Fruit fly (Drosophila melanogaster) whole organism, embryonic: ENCODE results near the gene CG46465.

Source experiments
- Aef1 ChIP-seq: fragments of 200-800 bp; sonication (Bioruptor generic); IDR thresholded peaks from 3 replicates; pipeline ENCODE4 v1.3.6; 2022; ENCODE audit warnings: missing biosample characterization, missing genetic modification characterization
- BtbVII ChIP-seq: fragments of 200-800 bp; sonication (Bioruptor generic); optimal IDR thresholded peaks from 3 replicates; lab custom pipeline; 2017; ENCODE audit warnings: missing biosample characterization, mild to moderate bottlenecking, missing genetic modification characterization
- CG10147 ChIP-seq: fragments of 200-800 bp; sonication (Bioruptor generic); optimal IDR thresholded peaks from 2 replicates; lab custom pipeline; 2019; ENCODE audit warnings: missing biosample characterization, mild to moderate bottlenecking, missing genetic modification characterization, moderate library complexity
- CG10543 ChIP-seq: fragments of 200-800 bp; sonication (Bioruptor generic); optimal IDR thresholded peaks from 3 replicates; lab custom pipeline; 2017; ENCODE audit warnings: missing biosample characterization, mild to moderate bottlenecking, missing genetic modification characterization, moderate library complexity
- CG12391 ChIP-seq: fragments of 200-800 bp; sonication (Bioruptor generic); optimal IDR thresholded peaks from 3 replicates; lab custom pipeline; 2018; ENCODE audit warnings: missing biosample characterization, mild to moderate bottlenecking, missing genetic modification characterization, moderate library complexity
- CG12744 ChIP-seq: fragments of 200-800 bp; sonication (Bioruptor generic); optimal IDR thresholded peaks from 2 replicates; lab custom pipeline; 2016; ENCODE audit warnings: missing biosample characterization, missing genetic modification characterization
- CG15269 ChIP-seq: fragments of 200-800 bp; sonication (Bioruptor generic); optimal IDR thresholded peaks from 2 replicates; lab custom pipeline; 2018; ENCODE audit warnings: missing biosample characterization, mild to moderate bottlenecking, missing genetic modification characterization, moderate library complexity
- CG1529 ChIP-seq: fragments of 200-800 bp; sonication (Bioruptor generic); optimal IDR thresholded peaks from 3 replicates; lab custom pipeline; 2018; ENCODE audit warnings: missing biosample characterization, missing genetic modification characterization
- CG18262 ChIP-seq: fragments of 200-800 bp; optimal IDR thresholded peaks from 3 replicates; lab custom pipeline; 2019; ENCODE audit warnings: missing biosample characterization, mild to moderate bottlenecking, missing genetic modification characterization, moderate library complexity
- CG18599 ChIP-seq: fragments of 200-800 bp; sonication (Bioruptor generic); optimal IDR thresholded peaks from 3 replicates; lab custom pipeline; 2017; ENCODE audit warnings: missing biosample characterization, missing genetic modification characterization, mild to moderate bottlenecking, moderate library complexity, missing genetic modification reagents
- CG30020 ChIP-seq: fragments of 200-800 bp; optimal IDR thresholded peaks from 2 replicates; lab custom pipeline; 2019; ENCODE audit warnings: missing biosample characterization, mild to moderate bottlenecking, missing genetic modification characterization, moderate library complexity
- CG32532 ChIP-seq: fragments of 200-800 bp; sonication (Bioruptor generic); IDR thresholded peaks from 2 replicates; pipeline ENCODE4 v1.3.6; 2022; ENCODE audit warnings: missing biosample characterization, missing genetic modification characterization
- CG34376 ChIP-seq: fragments of 200-800 bp; sonication (Bioruptor generic); optimal IDR thresholded peaks from 2 replicates; lab custom pipeline; 2018; ENCODE audit warnings: missing biosample characterization, mild to moderate bottlenecking, missing genetic modification characterization
- CG5180 ChIP-seq: fragments of 200-800 bp; sonication (Bioruptor generic); optimal IDR thresholded peaks from 3 replicates; lab custom pipeline; 2017; ENCODE audit warnings: missing biosample characterization, missing genetic modification characterization, mild to moderate bottlenecking, moderate library complexity, missing genetic modification reagents
- CG5245 ChIP-seq: fragments of 200-800 bp; sonication (Bioruptor generic); optimal IDR thresholded peaks from 3 replicates; lab custom pipeline; 2016; ENCODE audit warnings: missing biosample characterization, missing genetic modification characterization
- CG8290 ChIP-seq, 3 experiments: fragments of 200-800 bp; sonication (Bioruptor generic); optimal IDR thresholded peaks; 2 replicates each; lab custom pipeline; 2016 to 2019; ENCODE audit warnings: missing biosample characterization in 3 of 3, missing genetic modification characterization in 3 of 3, mild to moderate bottlenecking in 2 of 3, moderate library complexity in 1 of 3
- D19A ChIP-seq: fragments of 200-800 bp; optimal IDR thresholded peaks from 3 replicates; lab custom pipeline; 2019; ENCODE audit warnings: missing biosample characterization, mild to moderate bottlenecking, missing genetic modification characterization, moderate library complexity
- Elba2 ChIP-seq: fragments of 200-800 bp; sonication (Bioruptor generic); optimal IDR thresholded peaks from 3 replicates; lab custom pipeline; 2016; ENCODE audit warnings: missing biosample characterization, missing genetic modification characterization
- GATAe ChIP-seq: fragments of 200-800 bp; sonication (Bioruptor generic); conservative IDR thresholded peaks from 2 replicates; pipeline ENCODE4 v1.3.6; 2022; ENCODE audit warnings: missing biosample characterization, missing genetic modification characterization
- H15 ChIP-seq: fragments of 200-800 bp; sonication (Bioruptor generic); IDR thresholded peaks from 3 replicates; pipeline ENCODE4 v1.3.6; 2022; ENCODE audit warnings: missing biosample characterization, missing genetic modification characterization
- HLH3B ChIP-seq: fragments of 200-800 bp; sonication (Bioruptor generic); IDR thresholded peaks from 2 replicates; pipeline ENCODE4 v1.3.6; 2022; ENCODE audit warnings: missing biosample characterization, missing genetic modification characterization
- Hey ChIP-seq: fragments of 200-800 bp; sonication (Bioruptor generic); optimal IDR thresholded peaks from 3 replicates; lab custom pipeline; 2018; ENCODE audit warnings: missing biosample characterization, mild to moderate bottlenecking, missing genetic modification characterization
- HmgZ ChIP-seq: fragments of 200-800 bp; sonication (Bioruptor generic); optimal IDR thresholded peaks from 2 replicates; lab custom pipeline; 2018; ENCODE audit warnings: missing biosample characterization, mild to moderate bottlenecking, missing genetic modification characterization
- Hmr ChIP-seq: fragments of 200-800 bp; sonication (Bioruptor generic); optimal IDR thresholded peaks from 3 replicates; lab custom pipeline; 2017; ENCODE audit warnings: mild to moderate bottlenecking, missing biosample characterization, missing genetic modification reagents, missing genetic modification characterization
- Hr78 ChIP-seq, 2 experiments: fragments of 200-800 bp in 1 of 2; fragments of >200 bp in 1 of 2; sonication (Bioruptor generic) in 1 of 2; optimal IDR thresholded peaks; 2 replicates each; lab custom pipeline; 2017 to 2019; ENCODE audit warnings: missing biosample characterization in 2 of 2, missing genetic modification characterization in 2 of 2, mild to moderate bottlenecking in 1 of 2, moderate library complexity in 1 of 2
- Kr ChIP-seq: fragments of 200-800 bp; sonication (Bioruptor generic); optimal IDR thresholded peaks from 2 replicates; lab custom pipeline; 2017; ENCODE audit warnings: missing biosample characterization, mild to moderate bottlenecking, missing genetic modification characterization
- Meics ChIP-seq: fragments of 200-800 bp; sonication (Bioruptor generic); optimal IDR thresholded peaks from 2 replicates; lab custom pipeline; 2017; ENCODE audit warnings: missing biosample characterization, mild to moderate bottlenecking, missing genetic modification characterization
- Mrtf ChIP-seq: fragments of 200-800 bp; sonication (Bioruptor generic); IDR thresholded peaks from 3 replicates; pipeline ENCODE4 v1.3.6; 2022; ENCODE audit warnings: missing biosample characterization, missing genetic modification characterization
- Myb ChIP-seq: fragments of 200-800 bp; sonication (Bioruptor generic); optimal IDR thresholded peaks from 2 replicates; lab custom pipeline; 2016; ENCODE audit warnings: missing biosample characterization, missing genetic modification characterization
- PHDP ChIP-seq: fragments of 200-800 bp; sonication (Bioruptor generic); optimal IDR thresholded peaks from 3 replicates; lab custom pipeline; 2018; ENCODE audit warnings: missing biosample characterization, mild to moderate bottlenecking, missing genetic modification characterization, moderate library complexity
- Pdp1 ChIP-seq, 2 experiments: fragments of 200-800 bp; sonication (Bioruptor generic); optimal IDR thresholded peaks; 3 replicates each; lab custom pipeline; 2016; ENCODE audit warnings: missing biosample characterization in 2 of 2, missing genetic modification characterization in 2 of 2, mild to moderate bottlenecking in 1 of 2, moderate library complexity in 1 of 2
- Tbp ChIP-seq: fragments of >200 bp; optimal IDR thresholded peaks from 2 replicates; lab custom pipeline; 2018; ENCODE audit warnings: missing biosample characterization, missing genetic modification characterization
- abd-A ChIP-seq: fragments of 200-800 bp; sonication (Bioruptor generic); optimal IDR thresholded peaks from 3 replicates; lab custom pipeline; 2019; ENCODE audit warnings: missing biosample characterization, mild to moderate bottlenecking, missing genetic modification characterization, moderate library complexity
- cas ChIP-seq: fragments of 200-800 bp; sonication (Bioruptor generic); IDR thresholded peaks from 2 replicates; pipeline ENCODE4 v1.3.6; 2022; ENCODE audit warnings: missing biosample characterization, missing genetic modification characterization
- cato ChIP-seq: fragments of 200-800 bp; sonication (Bioruptor generic); optimal IDR thresholded peaks from 2 replicates; lab custom pipeline; 2016; ENCODE audit warnings: missing biosample characterization, missing genetic modification characterization, borderline replicate concordance
- exex ChIP-seq: fragments of 200-800 bp; sonication (Bioruptor generic); optimal IDR thresholded peaks from 4 replicates; lab custom pipeline; 2018; ENCODE audit warnings: missing biosample characterization, mild to moderate bottlenecking, missing genetic modification characterization, moderate library complexity
- grn ChIP-seq: fragments of 200-800 bp; sonication (Bioruptor generic); optimal IDR thresholded peaks from 3 replicates; lab custom pipeline; 2017; ENCODE audit warnings: missing biosample characterization, missing genetic modification characterization
- gro ChIP-seq: fragments of 200-800 bp; sonication (Bioruptor generic); optimal IDR thresholded peaks from 2 replicates; lab custom pipeline; 2016; ENCODE audit warnings: missing biosample characterization, missing genetic modification characterization
- her ChIP-seq: fragments of 200-800 bp; sonication (Bioruptor generic); optimal IDR thresholded peaks from 2 replicates; lab custom pipeline; 2016; ENCODE audit warnings: missing biosample characterization, missing genetic modification characterization
- jigr1 ChIP-seq: fragments of 200-800 bp; sonication (Bioruptor generic); IDR thresholded peaks from 3 replicates; pipeline ENCODE4 v1.3.6; 2022; ENCODE audit warnings: missing biosample characterization, missing genetic modification characterization
- jing ChIP-seq: fragments of 200-800 bp; sonication (Bioruptor generic); optimal IDR thresholded peaks from 2 replicates; lab custom pipeline; 2018; ENCODE audit warnings: missing biosample characterization, mild to moderate bottlenecking, missing genetic modification characterization
- jumu ChIP-seq: fragments of 200-800 bp; sonication (Bioruptor generic); optimal IDR thresholded peaks from 3 replicates; lab custom pipeline; 2016; ENCODE audit warnings: missing biosample characterization, missing genetic modification characterization
- luna ChIP-seq: fragments of 200-800 bp; sonication (Bioruptor generic); optimal IDR thresholded peaks from 2 replicates; lab custom pipeline; 2016; ENCODE audit warnings: missing biosample characterization, missing genetic modification characterization
- mirr ChIP-seq: fragments of 200-800 bp; sonication (Bioruptor generic); optimal IDR thresholded peaks from 3 replicates; lab custom pipeline; 2018; ENCODE audit warnings: missing biosample characterization, mild to moderate bottlenecking, missing genetic modification characterization
- nmo ChIP-seq: fragments of 200-800 bp; sonication (Bioruptor generic); optimal IDR thresholded peaks from 2 replicates; lab custom pipeline; 2018; ENCODE audit warnings: missing biosample characterization, mild to moderate bottlenecking, missing genetic modification characterization, moderate library complexity
- seq ChIP-seq: fragments of 200-800 bp; sonication (Bioruptor generic); IDR thresholded peaks from 2 replicates; pipeline ENCODE4 v1.3.6; 2022; ENCODE audit warnings: missing biosample characterization, missing genetic modification characterization
- sqz ChIP-seq: fragments of 200-800 bp; sonication (Bioruptor generic); optimal IDR thresholded peaks from 3 replicates; lab custom pipeline; 2018; ENCODE audit warnings: missing biosample characterization, mild to moderate bottlenecking, missing genetic modification characterization
- sug ChIP-seq: fragments of 200-800 bp; optimal IDR thresholded peaks from 2 replicates; lab custom pipeline; 2019; ENCODE audit warnings: missing biosample characterization, mild to moderate bottlenecking, missing genetic modification characterization, moderate library complexity
- zfh1 ChIP-seq: fragments of 200-800 bp; sonication (Bioruptor generic); IDR thresholded peaks from 3 replicates; pipeline ENCODE4 v1.3.6; 2022; ENCODE audit warnings: missing biosample characterization, missing genetic modification characterization

CG46465 gene

dm6 chr2L:18967897-18968296 is 24.4 kb upstream of the CG46465 start:
- no peak for TF ChIP-seq H15 (GFP tag; lab: Robert Waterston, UW)
- no peak for TF ChIP-seq CG5180 (GFP tag; lab: Kevin White, UChicago)
- TF ChIP-seq CG18599 (GFP tag; lab: Kevin White, UChicago), result peak; percentile 8
- TF ChIP-seq HmgZ, result peak; percentile 36
- peak; percentile 69 for TF ChIP-seq CG1529 (GFP tag; lab: Kevin White, UChicago)
- peak; percentile 27 for TF ChIP-seq BtbVII (GFP tag; lab: Kevin White, UChicago)
- peak; percentile 37 for TF ChIP-seq sug (tag; lab: Kevin White, UChicago)
- peak; percentile 74 for TF ChIP-seq GATAe
- peak; percentile 35 for TF ChIP-seq grn (GFP tag; lab: Kevin White, UChicago)
- no peak for TF ChIP-seq Hr78 (GFP tag; optimal IDR thresholded peaks at IDR 0.05; lab: Kevin White, UChicago)
- TF ChIP-seq Elba2 (GFP tag; lab: Kevin White, UChicago), result no peak
- peak; percentile 68 for TF ChIP-seq exex (tag; lab: Kevin White, UChicago)
- peak; percentile 15 for TF ChIP-seq D19A
- TF ChIP-seq Pdp1 (GFP tag; optimal IDR thresholded peaks at IDR 0.05; lab: Kevin White, UChicago), result peak in 1 of 2 experiments; percentile 11
- 0 out of 2 replicates have a peak, but pooled peaks have one; percentile 21 for TF ChIP-seq HLH3B
- no peak for TF ChIP-seq her (GFP tag; lab: Kevin White, UChicago)
- TF ChIP-seq CG34376 (GFP tag; lab: Kevin White, UChicago), result peak; percentile 8
- no peak for TF ChIP-seq CG8290 (GFP tag; optimal IDR thresholded peaks at IDR 0.05; lab: Kevin White, UChicago)
- peak in 1 of 2 experiments; percentile 28 for TF ChIP-seq CG8290 (tag; optimal IDR thresholded peaks at IDR 0.05; lab: Kevin White, UChicago)
- TF ChIP-seq CG32532 (GFP tag; lab: Robert Waterston, UW), result peak; percentile 14; the same call in 1 of the 2 replicates
- peak; percentile 46 for TF ChIP-seq Kr (GFP tag; lab: Kevin White, UChicago)
- TF ChIP-seq mirr (GFP tag; lab: Kevin White, UChicago), result peak; percentile 12
- TF ChIP-seq Meics, result no peak
- TF ChIP-seq Hey, result peak; percentile 87
- TF ChIP-seq CG10543, result peak; percentile 33
- no peak for TF ChIP-seq Mrtf

dm6 chr2L:18968370-18969105 is 23.8 kb upstream of the CG46465 start, which contains the start of the genes Nak and Tango6:
Gene Nak, minus strand, starts transcription at chr2L:18968744.
Gene Tango6, plus strand, starts transcription at chr2L:18969028.
- TF ChIP-seq cas (GFP tag; lab: Robert Waterston, UW), result no peak
- TF ChIP-seq cato, result no peak
- TF ChIP-seq CG30020 (tag; lab: Kevin White, UChicago), result peak; percentile 77
- TF ChIP-seq PHDP (tag; lab: Kevin White, UChicago), result no peak
- no peak for TF ChIP-seq sqz (GFP tag; lab: Kevin White, UChicago)
- peak; percentile 64 for TF ChIP-seq abd-A
- TF ChIP-seq Myb (GFP tag; lab: Kevin White, UChicago), result peak; percentile 31
- no peak for TF ChIP-seq Aef1 (GFP tag; lab: Robert Waterston, UW)
- no peak for TF ChIP-seq zfh1
- TF ChIP-seq CG5245, result no peak
- no peak for TF ChIP-seq jigr1 (GFP tag; lab: Robert Waterston, UW)
- no peak for TF ChIP-seq Meics
- no peak for TF ChIP-seq CG10147 (GFP tag; lab: Kevin White, UChicago)
- TF ChIP-seq jumu (GFP tag; lab: Kevin White, UChicago), result no peak
- peak; percentile 15 for TF ChIP-seq gro (GFP tag; lab: Kevin White, UChicago)
- TF ChIP-seq CG12744 (GFP tag; lab: Kevin White, UChicago), result no peak
- TF ChIP-seq CG18262 (tag; lab: Kevin White, UChicago), result peak; percentile 32
- peak; percentile 20 for TF ChIP-seq CG15269 (tag; lab: Kevin White, UChicago)
- TF ChIP-seq Tbp, result no peak
- peak; percentile 33 for TF ChIP-seq Hmr (GFP tag; lab: Kevin White, UChicago)
- peak; percentile 63 for TF ChIP-seq CG12391 (tag; lab: Kevin White, UChicago)
- peak; percentile 9 for TF ChIP-seq luna (GFP tag; lab: Kevin White, UChicago)
- TF ChIP-seq nmo (GFP tag; lab: Kevin White, UChicago), result peak; percentile 81
- TF ChIP-seq jing (GFP tag; lab: Kevin White, UChicago), result no peak
- TF ChIP-seq seq (GFP tag; lab: Robert Waterston, UW), result 0 out of 2 replicates have a peak, but pooled peaks have one; percentile 25
